Worm (Caenorhabditis elegans) whole organism, L3 larva: ENCODE data around the gene M01H9.2.

Experiments used
- R02D3.7 ChIP-seq: fragments of 150-350 bp; optimal IDR thresholded peaks from 2 replicates; lab custom pipeline; 2014; ENCODE audit warnings: missing biosample characterization, missing genetic modification characterization
- ZK546.5 ChIP-seq: sonication (generic microtip); optimal IDR thresholded peaks from 2 replicates; lab custom pipeline; 2017; ENCODE audit warnings: missing biosample characterization, missing genetic modification characterization
- ceh-82 ChIP-seq: fragments of 150-350 bp; optimal IDR thresholded peaks from 2 replicates; lab custom pipeline; 2014; ENCODE audit warnings: missing biosample characterization, missing genetic modification characterization
- elt-3 ChIP-seq, 3 experiments: fragments of 150-350 bp in 1 of 3; sonication (generic microtip) in 2 of 3; optimal IDR thresholded peaks; 2 replicates in 2 of 3; 4 replicates in 1 of 3; lab custom pipeline; 2014 to 2017; ENCODE audit warnings: missing biosample characterization in 3 of 3, missing genetic modification characterization in 3 of 3
- eor-1 ChIP-seq, 2 experiments: fragments of 150-350 bp; optimal IDR thresholded peaks; 2 replicates each; lab custom pipeline; 2014 to 2018; ENCODE audit warnings: missing biosample characterization in 2 of 2, missing genetic modification characterization in 2 of 2
- mdl-1 ChIP-seq: fragments of 150-350 bp; optimal IDR thresholded peaks from 2 replicates; lab custom pipeline; 2014; ENCODE audit warnings: missing biosample characterization, missing genetic modification characterization
- nhr-237 ChIP-seq: fragments of 150-350 bp; optimal IDR thresholded peaks from 2 replicates; lab custom pipeline; 2014; ENCODE audit warnings: missing biosample characterization, missing genetic modification characterization
- nhr-25 ChIP-seq: sonication (generic microtip); optimal IDR thresholded peaks from 2 replicates; lab custom pipeline; 2017; ENCODE audit warnings: missing biosample characterization, missing genetic modification characterization
- pha-4 ChIP-seq: fragments of 150-350 bp; optimal IDR thresholded peaks from 2 replicates; lab custom pipeline; 2014; ENCODE audit warnings: missing biosample characterization, missing genetic modification reagents, missing genetic modification characterization
- snpc-4 ChIP-seq: fragments of 150-350 bp; optimal IDR thresholded peaks from 2 replicates; lab custom pipeline; 2014; ENCODE audit warnings: missing biosample characterization, missing genetic modification characterization
- unc-62 ChIP-seq: fragments of 150-350 bp; sonication (generic microtip); optimal IDR thresholded peaks from 4 replicates; lab custom pipeline; 2014; ENCODE audit warnings: missing biosample characterization, missing genetic modification reagents, missing genetic modification characterization
- zag-1 ChIP-seq: fragments of 150-350 bp; optimal IDR thresholded peaks from 2 replicates; lab custom pipeline; 2014; ENCODE audit warnings: missing biosample characterization, missing genetic modification characterization

DNA sequence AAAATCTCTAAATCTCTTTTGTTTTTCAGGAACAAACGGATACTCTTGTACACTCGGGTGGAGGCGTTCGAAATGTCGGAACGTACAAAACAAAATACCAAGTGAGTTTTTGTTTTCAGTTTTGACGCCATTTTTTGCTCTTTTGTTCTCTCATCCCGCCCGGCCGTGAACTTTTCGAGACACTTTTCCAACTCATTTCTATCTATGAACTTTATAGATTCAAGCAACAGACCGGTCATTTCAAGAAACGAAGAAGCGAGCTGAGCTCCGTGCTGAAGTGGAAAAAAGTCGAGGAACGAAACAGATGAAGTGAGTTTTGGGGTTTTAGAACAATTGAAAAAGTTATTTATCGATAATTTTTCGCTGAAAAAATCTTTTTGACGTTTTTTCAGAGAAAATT lies 52.5 kb downstream of the M01H9.2 start:
- TF ChIP-seq nhr-237 (no peak), mdl-1 (tag; lab: Kevin White, UChicago) (no peak), elt-3 (tag; optimal IDR thresholded peaks at IDR 0.05; lab: Kevin White, UChicago) (no peak), unc-62 (GFP tag; lab: Kevin White, UChicago) (no peak), eor-1 (tag; optimal IDR thresholded peaks at IDR 0.05; lab: Kevin White, UChicago) (no peak), ceh-82 (no peak), zag-1 (tag; lab: Kevin White, UChicago) (no peak), nhr-25 (tag; lab: Kevin White, UChicago) (no peak), ZK546.5 (tag; lab: Kevin White, UChicago) (no peak), pha-4 (tag; lab: Kevin White, UChicago) (no peak), snpc-4 (tag; lab: Kevin White, UChicago) (no peak), R02D3.7 (tag; lab: Kevin White, UChicago) (no peak)
